Worm (Caenorhabditis elegans): ENCODE results near the gene C05D9.3.

DNA sequence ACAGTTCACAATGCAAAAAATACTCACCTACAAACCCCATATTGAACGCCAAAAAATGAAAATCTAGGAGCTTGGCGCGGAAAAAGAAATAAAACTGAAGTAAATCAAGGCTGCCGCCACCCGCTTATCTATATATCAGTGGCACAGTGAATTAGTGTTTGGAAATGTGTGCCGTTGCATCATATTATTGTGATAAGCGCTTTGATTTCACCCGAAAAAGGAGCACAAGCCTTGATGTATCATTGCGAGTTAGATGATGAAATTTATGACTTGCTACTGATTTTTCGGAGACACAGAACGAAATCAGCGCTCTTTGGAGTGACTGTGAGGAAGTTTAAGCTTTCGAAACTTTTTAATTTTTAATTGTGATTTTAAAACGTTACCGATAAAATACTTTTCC lies 36.7 kb downstream of the C05D9.3 start, which contains the start of the genes R193.2 and R193.6:
- no peak for TF ChIP-seq nhr-25 (tag; optimal IDR thresholded peaks at IDR 0.05)
- no peak for TF ChIP-seq egl-27 (tag; optimal IDR thresholded peaks at IDR 0.05)
- TF ChIP-seq sea-2 (GFP tag; optimal IDR thresholded peaks at IDR 0.05): no peak
- TF ChIP-seq mdl-1 (tag; optimal IDR thresholded peaks at IDR 0.05): no peak
- TF ChIP-seq pha-4 (tag; optimal IDR thresholded peaks at IDR 0.05): no peak
- TF ChIP-seq ama-1 (optimal IDR thresholded peaks at IDR 0.05): no peak
- no peak for TF ChIP-seq nhr-237 (tag; optimal IDR thresholded peaks at IDR 0.05)
- TF ChIP-seq fos-1 (tag; optimal IDR thresholded peaks at IDR 0.05): no peak
- no peak for TF ChIP-seq zag-1 (tag; optimal IDR thresholded peaks at IDR 0.05)
